Worm (Caenorhabditis elegans) whole organism, L2 larva: ENCODE measurements around the gene W02B3.3.

Experiments used
- C34F6.9 ChIP-seq: fragments of 150-350 bp; optimal IDR thresholded peaks from 2 replicates; lab custom pipeline; 2014; ENCODE audit warnings: missing biosample characterization, missing genetic modification characterization
- F13H6.1 ChIP-seq: sonication (generic microtip); optimal IDR thresholded peaks from 2 replicates; lab custom pipeline; 2016; ENCODE audit warnings: missing genetic modification characterization, missing compliant biosample characterization
- R02D3.7 ChIP-seq: fragments of 150-350 bp; optimal IDR thresholded peaks from 2 replicates; lab custom pipeline; 2014; ENCODE audit warnings: missing biosample characterization, missing genetic modification characterization
- Y55F3AM.14 ChIP-seq: fragments of 200-800 bp; sonication (Bioruptor generic); optimal IDR thresholded peaks from 2 replicates; lab custom pipeline; 2018; ENCODE audit warnings: mild to moderate bottlenecking, missing genetic modification characterization, missing compliant biosample characterization
- ZK546.5 ChIP-seq: sonication (generic microtip); optimal IDR thresholded peaks from 2 replicates; lab custom pipeline; 2017; ENCODE audit warnings: missing biosample characterization, missing genetic modification characterization
- alr-1 ChIP-seq: fragments of 150-350 bp; optimal IDR thresholded peaks from 2 replicates; lab custom pipeline; 2014; ENCODE audit warnings: missing biosample characterization, missing genetic modification characterization
- aly-2 ChIP-seq: fragments of 150-350 bp; optimal IDR thresholded peaks from 2 replicates; lab custom pipeline; 2014; ENCODE audit warnings: missing biosample characterization, missing genetic modification characterization
- blmp-1 ChIP-seq: sonication (generic microtip); optimal IDR thresholded peaks from 2 replicates; lab custom pipeline; 2017; ENCODE audit warnings: missing genetic modification characterization, mild to moderate bottlenecking, missing compliant biosample characterization, antibody characterized with exemption, moderate library complexity; ENCODE audit not compliant: insufficient read depth
- ceh-82 ChIP-seq: fragments of 150-350 bp; optimal IDR thresholded peaks from 2 replicates; lab custom pipeline; 2014; ENCODE audit warnings: missing biosample characterization, missing genetic modification characterization
- crh-2 ChIP-seq: sonication (generic microtip); optimal IDR thresholded peaks from 2 replicates; lab custom pipeline; 2017; ENCODE audit warnings: missing biosample characterization, missing genetic modification characterization
- dmd-4 ChIP-seq: sonication (generic microtip); optimal IDR thresholded peaks from 2 replicates; lab custom pipeline; 2017; ENCODE audit warnings: missing biosample characterization, missing genetic modification characterization
- elt-1 ChIP-seq: fragments of 150-350 bp; optimal IDR thresholded peaks from 2 replicates; lab custom pipeline; 2014; ENCODE audit warnings: missing biosample characterization, missing genetic modification characterization
- elt-3 ChIP-seq: sonication (generic microtip); optimal IDR thresholded peaks from 2 replicates; lab custom pipeline; 2017; ENCODE audit warnings: missing biosample characterization, missing genetic modification characterization
- fos-1 ChIP-seq: fragments of 150-350 bp; optimal IDR thresholded peaks from 2 replicates; lab custom pipeline; 2014; ENCODE audit warnings: missing biosample characterization, missing genetic modification characterization
- gmeb-1 ChIP-seq: fragments of 150-350 bp; optimal IDR thresholded peaks from 2 replicates; lab custom pipeline; 2014; ENCODE audit warnings: missing biosample characterization, missing genetic modification characterization
- lin-13 ChIP-seq: fragments of 150-350 bp; optimal IDR thresholded peaks from 2 replicates; lab custom pipeline; 2014; ENCODE audit warnings: missing biosample characterization, missing genetic modification reagents, missing genetic modification characterization
- lin-39 ChIP-seq: fragments of 150-350 bp; optimal IDR thresholded peaks from 2 replicates; lab custom pipeline; 2014; ENCODE audit warnings: missing biosample characterization, missing genetic modification reagents, missing genetic modification characterization
- lsy-2 ChIP-seq, 2 experiments: fragments of 150-350 bp in 1 of 2; sonication (generic microtip) in 1 of 2; optimal IDR thresholded peaks; 2 replicates each; lab custom pipeline; 2014 to 2017; ENCODE audit warnings: missing biosample characterization in 2 of 2, missing genetic modification characterization in 2 of 2
- mab-5 ChIP-seq: fragments of 150-350 bp; optimal IDR thresholded peaks from 2 replicates; lab custom pipeline; 2014; ENCODE audit warnings: missing biosample characterization, missing genetic modification characterization
- mbf-1 ChIP-seq: sonication (generic microtip); optimal IDR thresholded peaks from 2 replicates; lab custom pipeline; 2017; ENCODE audit warnings: missing biosample characterization, missing genetic modification characterization
- mdl-1 ChIP-seq, 2 experiments: fragments of 150-350 bp in 1 of 2; sonication (generic microtip) in 1 of 2; optimal IDR thresholded peaks; 2 replicates each; lab custom pipeline; 2017; ENCODE audit warnings: missing biosample characterization in 2 of 2, missing genetic modification characterization in 2 of 2
- nhr-10 ChIP-seq: sonication (generic microtip); optimal IDR thresholded peaks from 2 replicates; lab custom pipeline; 2017; ENCODE audit warnings: missing biosample characterization, missing genetic modification characterization
- nhr-129 ChIP-seq: fragments of 150-350 bp; optimal IDR thresholded peaks from 2 replicates; lab custom pipeline; 2014; ENCODE audit warnings: missing biosample characterization, missing genetic modification characterization
- nhr-21 ChIP-seq: fragments of 150-350 bp; optimal IDR thresholded peaks from 2 replicates; lab custom pipeline; 2014; ENCODE audit warnings: missing biosample characterization, missing genetic modification characterization
- nhr-23 ChIP-seq: fragments of 150-350 bp; optimal IDR thresholded peaks from 2 replicates; lab custom pipeline; 2014; ENCODE audit warnings: missing biosample characterization, missing genetic modification reagents, missing genetic modification characterization
- nhr-237 ChIP-seq: fragments of 150-350 bp; optimal IDR thresholded peaks from 2 replicates; lab custom pipeline; 2014; ENCODE audit warnings: missing biosample characterization, missing genetic modification characterization
- nhr-25 ChIP-seq: fragments of 150-350 bp; sonication (generic microtip); optimal IDR thresholded peaks from 3 replicates; lab custom pipeline; 2014; ENCODE audit warnings: missing biosample characterization, missing genetic modification characterization
- nhr-6 ChIP-seq: fragments of 150-350 bp; optimal IDR thresholded peaks from 2 replicates; lab custom pipeline; 2014; ENCODE audit warnings: missing biosample characterization, missing genetic modification characterization
- nhr-77 ChIP-seq: fragments of 150-350 bp; optimal IDR thresholded peaks from 2 replicates; lab custom pipeline; 2014; ENCODE audit warnings: missing biosample characterization, missing genetic modification characterization
- peb-1 ChIP-seq: fragments of 150-350 bp; optimal IDR thresholded peaks from 2 replicates; lab custom pipeline; 2014; ENCODE audit warnings: missing biosample characterization, missing genetic modification characterization
- sem-4 ChIP-seq: fragments of 150-350 bp; optimal IDR thresholded peaks from 2 replicates; lab custom pipeline; 2014; ENCODE audit warnings: missing biosample characterization, missing genetic modification reagents, missing genetic modification characterization
- sma-3 ChIP-seq: sonication (generic microtip); optimal IDR thresholded peaks from 2 replicates; lab custom pipeline; 2016; ENCODE audit warnings: missing genetic modification reagents, missing genetic modification characterization, missing compliant biosample characterization
- sma-9 ChIP-seq, 2 experiments: fragments of 150-350 bp in 1 of 2; sonication (generic microtip) in 1 of 2; optimal IDR thresholded peaks; 2 replicates each; lab custom pipeline; 2014 to 2016; ENCODE audit warnings: missing genetic modification characterization in 2 of 2, mild to moderate bottlenecking in 1 of 2, missing biosample characterization in 1 of 2, missing compliant biosample characterization in 1 of 2, missing genetic modification reagents in 1 of 2, moderate library complexity in 1 of 2
- snpc-4 ChIP-seq: fragments of 150-350 bp; optimal IDR thresholded peaks from 2 replicates; lab custom pipeline; 2014; ENCODE audit warnings: missing biosample characterization, missing genetic modification characterization
- unc-55 ChIP-seq: fragments of 150-350 bp; sonication (generic microtip); optimal IDR thresholded peaks from 3 replicates; lab custom pipeline; 2014; ENCODE audit warnings: missing biosample characterization, missing genetic modification reagents, missing genetic modification characterization
- unc-62 ChIP-seq: fragments of 150-350 bp; optimal IDR thresholded peaks from 2 replicates; lab custom pipeline; 2014; ENCODE audit warnings: missing biosample characterization, missing genetic modification reagents, missing genetic modification characterization
- zag-1 ChIP-seq: fragments of 150-350 bp; optimal IDR thresholded peaks from 2 replicates; lab custom pipeline; 2014; ENCODE audit warnings: missing biosample characterization, missing genetic modification characterization
- ztf-11 ChIP-seq: sonication (generic microtip); optimal IDR thresholded peaks from 2 replicates; lab custom pipeline; 2017; ENCODE audit warnings: missing biosample characterization, missing genetic modification characterization

The W02B3.3 gene

ce11 chrIII:640198-640803 lies 27.9 kb downstream of the W02B3.3 start, which contains the start of the genes tag-266 and tag-267:
TSS of gene tag-266 (minus strand) at chrIII:640226.
TSS of gene tag-267 (plus strand) at chrIII:640790.
- TF ChIP-seq C34F6.9 (peak; percentile 90), F13H6.1 (peak; percentile 66), peb-1 (tag; lab: Kevin White, UChicago) (no peak), lin-13 (GFP tag; lab: Kevin White, UChicago) (peak; percentile 9), aly-2 (tag; lab: Kevin White, UChicago) (no peak), Y55F3AM.14 (GFP tag; lab: Kevin White, UChicago) (peak; percentile 32), gmeb-1 (peak; percentile 52), nhr-129 (tag; lab: Kevin White, UChicago) (peak; percentile 49), fos-1 (tag; lab: Kevin White, UChicago) (peak; percentile 59), alr-1 (tag; lab: Kevin White, UChicago) (no peak), mdl-1 (tag; optimal IDR thresholded peaks at IDR 0.05; lab: Kevin White, UChicago) (peak in 1 of 2 experiments; percentile 12), nhr-10 (tag; lab: Kevin White, UChicago) (no peak), unc-55 (peak; percentile 92), ztf-11 (no peak), mbf-1 (no peak), elt-1 (no peak), ceh-82 (tag; lab: Kevin White, UChicago) (no peak), nhr-25 (tag; lab: Kevin White, UChicago) (peak; percentile 49), sma-3 (GFP tag; lab: Kevin White, UChicago) (peak; percentile 83), sma-9 (GFP tag; optimal IDR thresholded peaks at IDR 0.05; lab: Kevin White, UChicago) (no peak), sma-9 (tag; optimal IDR thresholded peaks at IDR 0.05; lab: Kevin White, UChicago) (no peak), elt-3 (tag; lab: Kevin White, UChicago) (no peak), nhr-6 (tag; lab: Kevin White, UChicago) (no peak), sem-4 (tag; lab: Kevin White, UChicago) (no peak), snpc-4 (tag; lab: Kevin White, UChicago) (peak; percentile 13), crh-2 (tag; lab: Kevin White, UChicago) (peak; percentile 81), nhr-21 (tag; lab: Kevin White, UChicago) (peak; percentile 4), zag-1 (tag; lab: Kevin White, UChicago) (peak; percentile 15), R02D3.7 (no peak), nhr-77 (no peak), lsy-2 (tag; optimal IDR thresholded peaks at IDR 0.05; lab: Kevin White, UChicago) (peak; percentile 56 to 82)

DNA sequence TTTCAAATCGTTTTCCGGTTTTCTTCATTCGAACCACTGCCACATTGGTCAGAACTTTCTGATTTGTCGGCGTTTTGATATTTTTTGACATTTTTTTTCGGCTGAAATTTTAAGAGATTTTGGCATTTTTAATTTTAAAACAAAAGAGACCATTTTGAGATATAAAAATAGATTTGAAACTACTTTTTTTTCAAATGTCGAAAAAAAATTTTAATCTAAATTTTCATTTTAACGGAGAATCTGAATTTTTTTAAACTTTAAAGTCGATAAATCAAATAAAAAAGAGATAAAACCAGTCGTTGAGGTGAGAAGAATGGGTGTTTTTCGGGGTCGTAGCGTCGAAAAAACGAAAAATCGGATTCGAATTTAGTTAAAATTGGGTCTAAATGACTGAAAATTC lies 29.9 kb downstream of the W02B3.3 start, which contains the start of gene sbds-1:
sbds-1 (minus strand) TSS at position 101 of the 400 bp plus-strand sequence.
- TF ChIP-seq lin-39 (tag; lab: Kevin White, UChicago) (no peak), nhr-23 (no peak)

ce11 chrIII:636067-636466 lies 32.2 kb downstream of the W02B3.3 start, which contains the start of gene T19C3.7:
TSS of gene T19C3.7 (minus strand) at chrIII:636167.
- TF ChIP-seq nhr-237 (tag; lab: Kevin White, UChicago) (no peak), crh-2 (tag; lab: Kevin White, UChicago) (no peak), unc-62 (no peak), nhr-129 (tag; lab: Kevin White, UChicago) (no peak), mdl-1 (tag; optimal IDR thresholded peaks at IDR 0.05; lab: Kevin White, UChicago) (no peak), mab-5 (tag; lab: Kevin White, UChicago) (no peak), R02D3.7 (no peak), nhr-10 (tag; lab: Kevin White, UChicago) (no peak), nhr-25 (tag; lab: Kevin White, UChicago) (no peak), ZK546.5 (no peak), elt-3 (tag; lab: Kevin White, UChicago) (no peak), fos-1 (tag; lab: Kevin White, UChicago) (no peak), C34F6.9 (no peak), blmp-1 (no peak), mbf-1 (no peak), dmd-4 (tag; lab: Kevin White, UChicago) (no peak)
